Fruit fly (Drosophila melanogaster) whole organism, embryonic: ENCODE data around the gene Pde11.
A peak's percentile ranks its signal among the peaks of the same experiment; 100 is the strongest.

ENCODE experiments used
- Blimp-1 ChIP-seq: fragments of 200-800 bp; sonication (Bioruptor generic); optimal IDR thresholded peaks from 3 replicates; lab custom pipeline; 2018; ENCODE audit warnings: missing biosample characterization, missing genetic modification characterization, mild to moderate bottlenecking, moderate library complexity, missing genetic modification reagents
- Bteb2 ChIP-seq: fragments of 200-800 bp; sonication (Bioruptor generic); optimal IDR thresholded peaks from 2 replicates; lab custom pipeline; 2016; ENCODE audit warnings: missing biosample characterization, missing genetic modification characterization
- CG10654 ChIP-seq: fragments of 200-800 bp; sonication (Bioruptor generic); optimal IDR thresholded peaks from 2 replicates; lab custom pipeline; 2016; ENCODE audit warnings: missing biosample characterization, missing genetic modification characterization
- CG11085 ChIP-seq: fragments of 200-800 bp; sonication (Bioruptor generic); IDR thresholded peaks from 2 replicates; pipeline ENCODE4 v1.3.6; 2022; ENCODE audit warnings: missing biosample characterization, missing genetic modification characterization
- CG12236 ChIP-seq: fragments of 200-800 bp; sonication (Bioruptor generic); optimal IDR thresholded peaks from 2 replicates; lab custom pipeline; 2016; ENCODE audit warnings: missing biosample characterization, missing genetic modification characterization
- CG12942 ChIP-seq: fragments of 200-800 bp; sonication (Bioruptor generic); optimal IDR thresholded peaks from 3 replicates; lab custom pipeline; 2016; ENCODE audit warnings: missing biosample characterization, missing genetic modification characterization
- CG13287 ChIP-seq: fragments of 200-800 bp; sonication (Bioruptor generic); IDR thresholded peaks from 2 replicates; pipeline ENCODE4 v1.3.6; 2022; ENCODE audit warnings: missing biosample characterization, missing genetic modification characterization; ENCODE audit not compliant: partially characterized antibody
- CG15073 ChIP-seq: fragments of 200-800 bp; sonication (Bioruptor generic); optimal IDR thresholded peaks from 2 replicates; lab custom pipeline; 2016; ENCODE audit warnings: missing biosample characterization, missing genetic modification characterization
- CG17612 ChIP-seq: fragments of 200-800 bp; sonication (Bioruptor generic); IDR thresholded peaks from 2 replicates; pipeline ENCODE4 v1.3.6; 2022; ENCODE audit warnings: missing biosample characterization, missing genetic modification characterization
- CG18262 ChIP-seq: fragments of 200-800 bp; optimal IDR thresholded peaks from 3 replicates; lab custom pipeline; 2019; ENCODE audit warnings: missing biosample characterization, mild to moderate bottlenecking, missing genetic modification characterization, moderate library complexity
- CG2116 ChIP-seq: fragments of 200-800 bp; sonication (Bioruptor generic); optimal IDR thresholded peaks from 3 replicates; lab custom pipeline; 2018; ENCODE audit warnings: missing biosample characterization, mild to moderate bottlenecking, missing genetic modification characterization
- CG32532 ChIP-seq: fragments of 200-800 bp; sonication (Bioruptor generic); IDR thresholded peaks from 2 replicates; pipeline ENCODE4 v1.3.6; 2022; ENCODE audit warnings: missing biosample characterization, missing genetic modification characterization
- CG33213 ChIP-seq: fragments of 200-800 bp; sonication (Bioruptor generic); optimal IDR thresholded peaks from 3 replicates; lab custom pipeline; 2016; ENCODE audit warnings: missing biosample characterization, missing genetic modification characterization
- CG34422 ChIP-seq: fragments of 200-800 bp; sonication (Bioruptor generic); IDR thresholded peaks from 3 replicates; pipeline ENCODE4 v1.3.6; 2022; ENCODE audit warnings: missing biosample characterization, missing genetic modification characterization
- CG3726 ChIP-seq: fragments of 200-800 bp; sonication (Bioruptor generic); IDR thresholded peaks from 3 replicates; pipeline ENCODE4, ENCODE4 v1.3.6; 2022; ENCODE audit warnings: missing biosample characterization, missing genetic modification characterization
- CG6175 ChIP-seq: fragments of 200-800 bp; sonication (Bioruptor generic); IDR thresholded peaks from 3 replicates; pipeline ENCODE4 v1.3.6; 2022; ENCODE audit warnings: missing biosample characterization, missing genetic modification characterization
- CG6791 ChIP-seq: fragments of 200-800 bp; sonication (Bioruptor generic); IDR thresholded peaks from 3 replicates; pipeline ENCODE4 v1.3.6; 2022; ENCODE audit warnings: missing biosample characterization, missing genetic modification characterization; ENCODE audit not compliant: partially characterized antibody
- CG6813 ChIP-seq: fragments of 200-800 bp; sonication (Bioruptor generic); optimal IDR thresholded peaks from 2 replicates; lab custom pipeline; 2017; ENCODE audit warnings: missing biosample characterization, missing genetic modification characterization, mild to moderate bottlenecking, moderate library complexity, missing genetic modification reagents
- CG6854 ChIP-seq: fragments of 200-800 bp; sonication (Bioruptor generic); optimal IDR thresholded peaks from 3 replicates; lab custom pipeline; 2017; ENCODE audit warnings: missing biosample characterization, mild to moderate bottlenecking, missing genetic modification characterization
- Dad ChIP-seq: fragments of 200-800 bp; sonication (Bioruptor generic); optimal IDR thresholded peaks from 3 replicates; lab custom pipeline; 2016; ENCODE audit warnings: missing biosample characterization, missing genetic modification characterization
- Dek ChIP-seq: fragments of 200-800 bp; sonication (Bioruptor generic); optimal IDR thresholded peaks from 3 replicates; lab custom pipeline; 2019; ENCODE audit warnings: missing biosample characterization, mild to moderate bottlenecking, missing genetic modification characterization, moderate library complexity
- Eip74EF ChIP-seq, 2 experiments: fragments of 200-800 bp in 1 of 2; fragments of >200 bp in 1 of 2; sonication (Bioruptor generic) in 1 of 2; optimal IDR thresholded peaks; 2 replicates each; lab custom pipeline; 2017 to 2019; ENCODE audit warnings: missing biosample characterization in 2 of 2, missing genetic modification characterization in 2 of 2, mild to moderate bottlenecking in 1 of 2, moderate library complexity in 1 of 2
- HLH3B ChIP-seq: fragments of 200-800 bp; sonication (Bioruptor generic); IDR thresholded peaks from 2 replicates; pipeline ENCODE4 v1.3.6; 2022; ENCODE audit warnings: missing biosample characterization, missing genetic modification characterization
- Hmx ChIP-seq: fragments of 200-800 bp; sonication (Bioruptor generic); optimal IDR thresholded peaks from 2 replicates; lab custom pipeline; 2016; ENCODE audit warnings: missing biosample characterization, missing genetic modification characterization
- Lpt ChIP-seq: fragments of >200 bp; optimal IDR thresholded peaks from 2 replicates; lab custom pipeline; 2018; ENCODE audit warnings: missing biosample characterization, missing genetic modification characterization
- Nf-YA ChIP-seq: fragments of 200-800 bp; sonication (Bioruptor generic); IDR thresholded peaks from 2 replicates; pipeline ENCODE4 v1.3.6; 2022; ENCODE audit warnings: missing biosample characterization, missing genetic modification characterization
- NfI ChIP-seq: fragments of 200-800 bp; sonication (Bioruptor generic); optimal IDR thresholded peaks from 3 replicates; lab custom pipeline; 2018; ENCODE audit warnings: missing biosample characterization, mild to moderate bottlenecking, missing genetic modification characterization, moderate library complexity
- TFAM ChIP-seq: fragments of 200-800 bp; sonication (Bioruptor generic); optimal IDR thresholded peaks from 2 replicates; lab custom pipeline; 2017; ENCODE audit warnings: missing biosample characterization, missing genetic modification characterization, inconsistent platforms
- Trl ChIP-seq, 3 experiments: fragments of >200 bp in 2 of 3; fragments of 200-800 bp in 1 of 3; sonication (Bioruptor generic) in 1 of 3; optimal IDR thresholded peaks; 2 replicates in 1 of 3; 3 replicates in 2 of 3; lab custom pipeline; 2016 to 2017; ENCODE audit warnings: missing biosample characterization in 1 of 3, missing genetic modification characterization in 1 of 3
- aop ChIP-seq: fragments of 200-800 bp; sonication (Bioruptor generic); IDR thresholded peaks from 2 replicates; pipeline ENCODE4 v1.3.6; 2022; ENCODE audit warnings: missing biosample characterization, missing genetic modification characterization
- bab2 ChIP-seq: fragments of 200-800 bp; sonication (Bioruptor generic); optimal IDR thresholded peaks from 2 replicates; lab custom pipeline; 2016; ENCODE audit warnings: missing biosample characterization, missing genetic modification characterization
- caup ChIP-seq: fragments of 200-800 bp; sonication (Bioruptor generic); optimal IDR thresholded peaks from 3 replicates; lab custom pipeline; 2017; ENCODE audit warnings: missing biosample characterization, mild to moderate bottlenecking, missing genetic modification characterization, moderate library complexity; ENCODE audit not compliant: severe bottlenecking
- chn ChIP-seq: fragments of 200-800 bp; sonication (Bioruptor generic); optimal IDR thresholded peaks from 2 replicates; lab custom pipeline; 2016; ENCODE audit warnings: missing biosample characterization, missing genetic modification characterization
- danr ChIP-seq: fragments of 200-800 bp; sonication (Bioruptor generic); IDR thresholded peaks from 2 replicates; pipeline ENCODE4 v1.3.6; 2022; ENCODE audit warnings: missing biosample characterization, missing genetic modification characterization
- dimm ChIP-seq: fragments of 200-800 bp; sonication (Bioruptor generic); IDR thresholded peaks from 2 replicates; pipeline ENCODE4 v1.3.6; 2022; ENCODE audit warnings: missing biosample characterization, missing genetic modification characterization
- en ChIP-seq: fragments of 200-800 bp; sonication (Bioruptor generic); optimal IDR thresholded peaks from 2 replicates; lab custom pipeline; 2016; ENCODE audit warnings: missing biosample characterization, missing genetic modification characterization
- fd102C ChIP-seq: fragments of 200-800 bp; sonication (Bioruptor generic); optimal IDR thresholded peaks from 2 replicates; lab custom pipeline; 2018; ENCODE audit warnings: missing biosample characterization, mild to moderate bottlenecking, missing genetic modification characterization, moderate library complexity
- fd96Cb ChIP-seq: fragments of 200-800 bp; sonication (Bioruptor generic); optimal IDR thresholded peaks from 2 replicates; lab custom pipeline; 2018; ENCODE audit warnings: missing biosample characterization, mild to moderate bottlenecking, missing genetic modification characterization, moderate library complexity
- her ChIP-seq: fragments of 200-800 bp; sonication (Bioruptor generic); optimal IDR thresholded peaks from 2 replicates; lab custom pipeline; 2016; ENCODE audit warnings: missing biosample characterization, missing genetic modification characterization
- hth ChIP-seq: fragments of >200 bp; optimal IDR thresholded peaks from 2 replicates; lab custom pipeline; 2017; ENCODE audit warnings: inconsistent platforms
- maf-S ChIP-seq: fragments of 200-800 bp; sonication (Bioruptor generic); optimal IDR thresholded peaks from 2 replicates; lab custom pipeline; 2016; ENCODE audit warnings: missing biosample characterization, missing genetic modification characterization
- nau ChIP-seq: fragments of 200-800 bp; sonication (Bioruptor generic); optimal IDR thresholded peaks from 3 replicates; lab custom pipeline; 2017; ENCODE audit warnings: missing biosample characterization, mild to moderate bottlenecking, missing genetic modification characterization, missing genetic modification reagents
- oc ChIP-seq: fragments of 200-800 bp; sonication (Bioruptor generic); optimal IDR thresholded peaks from 2 replicates; lab custom pipeline; 2018; ENCODE audit warnings: missing biosample characterization, mild to moderate bottlenecking, missing genetic modification characterization, moderate library complexity
- pan ChIP-seq, 4 experiments: fragments of >200 bp in 3 of 4; fragments of 200-800 bp in 1 of 4; sonication (Bioruptor generic) in 1 of 4; optimal IDR thresholded peaks in 3 of 4; IDR thresholded peaks in 1 of 4; 2 replicates each; pipeline versions ENCODE4 v1.3.6 to Lab custom; 2017 to 2022; ENCODE audit warnings: missing biosample characterization in 2 of 4, missing genetic modification characterization in 2 of 4, mixed read lengths in 1 of 4
- pfk ChIP-seq: fragments of 200-800 bp; sonication (Bioruptor generic); optimal IDR thresholded peaks from 2 replicates; lab custom pipeline; 2018; ENCODE audit warnings: missing biosample characterization, mild to moderate bottlenecking, missing genetic modification characterization, moderate library complexity
- run ChIP-seq: fragments of 200-800 bp; sonication (Bioruptor generic); optimal IDR thresholded peaks from 3 replicates; lab custom pipeline; 2018; ENCODE audit warnings: missing biosample characterization, mild to moderate bottlenecking, missing genetic modification characterization
- sr ChIP-seq: fragments of 200-800 bp; sonication (Bioruptor generic); IDR thresholded peaks from 3 replicates; pipeline ENCODE4 v1.3.6; 2022; ENCODE audit warnings: missing biosample characterization, missing genetic modification characterization
- sug ChIP-seq: fragments of 200-800 bp; optimal IDR thresholded peaks from 2 replicates; lab custom pipeline; 2019; ENCODE audit warnings: missing biosample characterization, mild to moderate bottlenecking, missing genetic modification characterization, moderate library complexity
- tx ChIP-seq: fragments of 200-800 bp; sonication (Bioruptor generic); optimal IDR thresholded peaks from 2 replicates; lab custom pipeline; 2016; ENCODE audit warnings: missing biosample characterization, missing genetic modification characterization

Gene Pde11

dm6 chr2L:18590100-18590941 is at the start of gene Pde11, which contains the start of gene CG15160 (continued):
- peak; percentile 40 for TF ChIP-seq Dad (GFP tag; lab: Kevin White, UChicago)
- TF ChIP-seq sr (GFP tag; lab: Robert Waterston, UW): no peak
- peak; percentile 39 for TF ChIP-seq Dek
- peak; percentile 7 for TF ChIP-seq maf-S
- no peak for TF ChIP-seq dimm (GFP tag; lab: Robert Waterston, UW)
- no peak for TF ChIP-seq CG6813 (GFP tag; lab: Kevin White, UChicago)
- no peak for TF ChIP-seq CG15073 (GFP tag; lab: Kevin White, UChicago)
- TF ChIP-seq CG12236 (GFP tag; lab: Kevin White, UChicago): no peak
- TF ChIP-seq caup (GFP tag; lab: Kevin White, UChicago): no peak
- TF ChIP-seq CG2116 (GFP tag; lab: Kevin White, UChicago): peak; percentile 99
- TF ChIP-seq CG12942 (GFP tag; lab: Kevin White, UChicago): peak; percentile 19
- no peak for TF ChIP-seq CG6854 (GFP tag; lab: Kevin White, UChicago)
- no peak for TF ChIP-seq CG3726 (GFP tag; lab: Robert Waterston, UW)
- TF ChIP-seq pfk (GFP tag; lab: Kevin White, UChicago): no peak
- TF ChIP-seq run: no peak
- no peak for TF ChIP-seq Eip74EF (GFP tag; optimal IDR thresholded peaks at IDR 0.05; lab: Kevin White, UChicago)
- TF ChIP-seq en (GFP tag; lab: Kevin White, UChicago): no peak
- no peak for TF ChIP-seq fd96Cb (tag; lab: Kevin White, UChicago)
- TF ChIP-seq Lpt (GFP tag; lab: Kevin White, UChicago): no peak
- no peak for TF ChIP-seq HLH3B (GFP tag; lab: Robert Waterston, UW)
- no peak for TF ChIP-seq hth (lab: Kevin White, UChicago)
- no peak for TF ChIP-seq her (GFP tag; lab: Kevin White, UChicago)
- TF ChIP-seq CG18262: no peak
- TF ChIP-seq CG34422 (GFP tag; lab: Robert Waterston, UW): peak; percentile 41; the same call in 1 of the 3 replicates
- TF ChIP-seq fd102C (GFP tag; lab: Kevin White, UChicago): no peak
- peak; percentile 63 for TF ChIP-seq CG11085 (GFP tag; lab: Robert Waterston, UW)
- no peak for TF ChIP-seq Nf-YA (GFP tag; lab: Robert Waterston, UW)
- no peak for TF ChIP-seq Trl (optimal IDR thresholded peaks at IDR 0.05; lab: Kevin White, UChicago)
- no peak for TF ChIP-seq Trl (GFP tag; optimal IDR thresholded peaks at IDR 0.05; lab: Kevin White, UChicago)
- no peak for TF ChIP-seq TFAM (GFP tag; lab: Kevin White, UChicago)
- no peak for TF ChIP-seq oc (tag; lab: Kevin White, UChicago)
- TF ChIP-seq Hmx (GFP tag; lab: Kevin White, UChicago): no peak
- TF ChIP-seq CG13287 (GFP tag; lab: Robert Waterston, UW): peak; percentile 99
- peak; percentile 52 for TF ChIP-seq CG33213
- peak; percentile 60; the same call in 1 of the 2 replicates for TF ChIP-seq CG32532 (GFP tag; lab: Robert Waterston, UW)
- no peak for TF ChIP-seq NfI
- TF ChIP-seq pan (optimal IDR thresholded peaks at IDR 0.05; lab: Kevin White, UChicago): no peak
- peak in 1 of 2 experiments; percentile 29 for TF ChIP-seq pan (GFP tag; optimal IDR thresholded peaks at IDR 0.05 in 1 of 2, IDR thresholded peaks at IDR 0.05 in 1 of 2)
- no peak for TF ChIP-seq danr (GFP tag; lab: Robert Waterston, UW)
- TF ChIP-seq CG6175 (GFP tag; lab: Robert Waterston, UW): no peak
- no peak for TF ChIP-seq CG10654 (GFP tag; lab: Kevin White, UChicago)
- peak; percentile 100 for TF ChIP-seq CG6791
- no peak for TF ChIP-seq bab2 (GFP tag; lab: Kevin White, UChicago)
- TF ChIP-seq chn (GFP tag; lab: Kevin White, UChicago): peak; percentile 51
- no peak for TF ChIP-seq Blimp-1 (GFP tag; lab: Kevin White, UChicago)
- peak; percentile 39 for TF ChIP-seq sug (tag; lab: Kevin White, UChicago)
- no peak for TF ChIP-seq nau (GFP tag; lab: Kevin White, UChicago)
- no peak for TF ChIP-seq aop (GFP tag; lab: Robert Waterston, UW)
- no peak for TF ChIP-seq tx (GFP tag; lab: Kevin White, UChicago)
- TF ChIP-seq Bteb2 (GFP tag; lab: Kevin White, UChicago): no peak
- no peak for TF ChIP-seq CG17612
